Fruit fly (Drosophila melanogaster) whole organism, prepupa: ENCODE data around the gene CG31109.

Source experiments
- CG10631 ChIP-seq: fragments of 200-800 bp; sonication (Bioruptor generic); optimal IDR thresholded peaks from 2 replicates; lab custom pipeline; 2016; ENCODE audit warnings: missing biosample characterization, missing genetic modification characterization
- CG10669 ChIP-seq: fragments of 200-800 bp; sonication (Bioruptor generic); optimal IDR thresholded peaks from 3 replicates; lab custom pipeline; 2018; ENCODE audit warnings: missing biosample characterization, mild to moderate bottlenecking, missing genetic modification characterization, moderate library complexity
- CG11762 ChIP-seq: fragments of 200-800 bp; sonication (Bioruptor generic); optimal IDR thresholded peaks from 3 replicates; lab custom pipeline; 2016; ENCODE audit warnings: missing biosample characterization, missing genetic modification characterization; ENCODE audit not compliant: insufficient read depth
- CG11902 ChIP-seq: fragments of 200-800 bp; sonication (Bioruptor generic); optimal IDR thresholded peaks from 3 replicates; lab custom pipeline; 2016; ENCODE audit warnings: missing biosample characterization, missing genetic modification characterization
- CG1621 ChIP-seq: fragments of 200-800 bp; sonication (Bioruptor generic); optimal IDR thresholded peaks from 3 replicates; lab custom pipeline; 2018; ENCODE audit warnings: missing biosample characterization, mild to moderate bottlenecking, missing genetic modification characterization
- CG32006 ChIP-seq: fragments of 200-800 bp; sonication (Bioruptor generic); optimal IDR thresholded peaks from 3 replicates; lab custom pipeline; 2017; ENCODE audit warnings: missing biosample characterization, mild to moderate bottlenecking, missing genetic modification characterization
- CG3919 ChIP-seq: fragments of 200-800 bp; sonication (Bioruptor generic); optimal IDR thresholded peaks from 3 replicates; lab custom pipeline; 2016; ENCODE audit warnings: missing biosample characterization, missing genetic modification characterization
- CG4318 ChIP-seq: fragments of 200-800 bp; sonication (Bioruptor generic); optimal IDR thresholded peaks from 3 replicates; lab custom pipeline; 2017; ENCODE audit warnings: missing biosample characterization, mild to moderate bottlenecking, missing genetic modification characterization
- CG6163 ChIP-seq: fragments of 200-800 bp; sonication (Bioruptor generic); IDR thresholded peaks from 3 replicates; pipeline ENCODE4 v1.3.6; 2022; ENCODE audit warnings: missing biosample characterization, missing genetic modification characterization
- CG6276 ChIP-seq: fragments of 200-800 bp; sonication (Bioruptor generic); optimal IDR thresholded peaks from 2 replicates; lab custom pipeline; 2017; ENCODE audit warnings: missing biosample characterization, mild to moderate bottlenecking, missing genetic modification characterization
- CG6792 ChIP-seq: fragments of 200-800 bp; sonication (Bioruptor generic); optimal IDR thresholded peaks from 3 replicates; lab custom pipeline; 2016; ENCODE audit warnings: missing biosample characterization, missing genetic modification characterization
- CG6854 ChIP-seq: fragments of 200-800 bp; sonication (Bioruptor generic); optimal IDR thresholded peaks from 2 replicates; lab custom pipeline; 2017; ENCODE audit warnings: missing biosample characterization, mild to moderate bottlenecking, missing genetic modification characterization
- CG7368 ChIP-seq: fragments of 200-800 bp; sonication (Bioruptor generic); optimal IDR thresholded peaks from 3 replicates; lab custom pipeline; 2016; ENCODE audit warnings: missing biosample characterization, missing genetic modification characterization
- CG8319 ChIP-seq: fragments of 200-800 bp; sonication (Bioruptor generic); optimal IDR thresholded peaks from 3 replicates; lab custom pipeline; 2016; ENCODE audit warnings: missing biosample characterization, missing genetic modification characterization
- CG8632 ChIP-seq: fragments of 200-800 bp; sonication (Bioruptor generic); optimal IDR thresholded peaks from 3 replicates; lab custom pipeline; 2016; ENCODE audit warnings: missing biosample characterization, missing genetic modification characterization
- CG9139 ChIP-seq: fragments of 200-800 bp; sonication (Bioruptor generic); optimal IDR thresholded peaks from 3 replicates; lab custom pipeline; 2017; ENCODE audit warnings: missing biosample characterization, mild to moderate bottlenecking, missing genetic modification characterization
- Eip78C ChIP-seq: fragments of 200-800 bp; sonication (Bioruptor generic); peaks from one replicate; lab custom pipeline; 2016; ENCODE audit warnings: missing biosample characterization, missing genetic modification characterization
- Eip93F ChIP-seq: fragments of 200-800 bp; sonication (Bioruptor generic); optimal IDR thresholded peaks from 2 replicates; lab custom pipeline; 2016; ENCODE audit warnings: missing biosample characterization, mild to moderate bottlenecking, missing genetic modification characterization
- Ets21C ChIP-seq: fragments of 200-800 bp; sonication (Bioruptor generic); optimal IDR thresholded peaks from 3 replicates; lab custom pipeline; 2016; ENCODE audit warnings: missing biosample characterization, missing genetic modification characterization
- Ets96B ChIP-seq: fragments of 200-800 bp; optimal IDR thresholded peaks from 2 replicates; lab custom pipeline; 2019; ENCODE audit warnings: missing biosample characterization, mild to moderate bottlenecking, missing genetic modification characterization, moderate library complexity
- Gug ChIP-seq: fragments of 200-800 bp; sonication (Bioruptor generic); IDR thresholded peaks from 2 replicates; pipeline ENCODE4 v1.3.6; 2022; ENCODE audit warnings: missing biosample characterization, missing genetic modification characterization
- Hr38 ChIP-seq: sonication (Bioruptor generic); optimal IDR thresholded peaks from 2 replicates; lab custom pipeline; 2016; ENCODE audit warnings: missing biosample characterization, missing genetic modification characterization
- Hr39 ChIP-seq: fragments of 200-800 bp; sonication (Bioruptor generic); optimal IDR thresholded peaks from 2 replicates; lab custom pipeline; 2016; ENCODE audit warnings: missing biosample characterization, missing genetic modification characterization
- Hr4 ChIP-seq: fragments of 200-800 bp; sonication (Bioruptor generic); optimal IDR thresholded peaks from 3 replicates; lab custom pipeline; 2016; ENCODE audit warnings: missing biosample characterization, missing genetic modification characterization
- Lpt ChIP-seq: fragments of 200-800 bp; sonication (Bioruptor generic); optimal IDR thresholded peaks from 3 replicates; lab custom pipeline; 2016; ENCODE audit warnings: missing biosample characterization, missing genetic modification characterization
- Met ChIP-seq: fragments of 200-800 bp; sonication (Bioruptor generic); optimal IDR thresholded peaks from 3 replicates; lab custom pipeline; 2016; ENCODE audit warnings: missing biosample characterization, missing genetic modification characterization
- OdsH ChIP-seq: fragments of 200-800 bp; sonication (Bioruptor generic); optimal IDR thresholded peaks from 3 replicates; lab custom pipeline; 2016; ENCODE audit warnings: missing biosample characterization, missing genetic modification characterization
- Smox ChIP-seq: fragments of 200-800 bp; sonication (Bioruptor generic); optimal IDR thresholded peaks from 3 replicates; lab custom pipeline; 2016; ENCODE audit warnings: missing biosample characterization, missing genetic modification characterization
- Sox102F ChIP-seq: fragments of 200-800 bp; sonication (Bioruptor generic); optimal IDR thresholded peaks from 2 replicates; lab custom pipeline; 2016; ENCODE audit warnings: missing biosample characterization, mild to moderate bottlenecking, missing genetic modification characterization
- Sox15 ChIP-seq: fragments of 200-800 bp; sonication (Bioruptor generic); optimal IDR thresholded peaks from 3 replicates; lab custom pipeline; 2016; ENCODE audit warnings: missing biosample characterization, missing genetic modification characterization
- cyc ChIP-seq: fragments of 200-800 bp; sonication (Bioruptor generic); optimal IDR thresholded peaks from 3 replicates; lab custom pipeline; 2016; ENCODE audit warnings: missing biosample characterization, missing genetic modification characterization
- dac ChIP-seq: fragments of 200-800 bp; sonication (Bioruptor generic); optimal IDR thresholded peaks from 2 replicates; lab custom pipeline; 2017; ENCODE audit warnings: missing biosample characterization, mild to moderate bottlenecking, missing genetic modification characterization
- dsx ChIP-seq: fragments of 200-800 bp; optimal IDR thresholded peaks from 3 replicates; lab custom pipeline; 2019; ENCODE audit warnings: missing biosample characterization, mild to moderate bottlenecking, missing genetic modification characterization, moderate library complexity; ENCODE audit not compliant: poor library complexity, severe bottlenecking
- eg ChIP-seq: fragments of 200-800 bp; sonication (Bioruptor generic); IDR thresholded peaks from 3 replicates; pipeline ENCODE4 v1.3.6; 2022; ENCODE audit warnings: missing biosample characterization, missing genetic modification characterization
- fd85E ChIP-seq: fragments of 200-800 bp; sonication (Bioruptor generic); optimal IDR thresholded peaks from 3 replicates; lab custom pipeline; 2016; ENCODE audit warnings: missing biosample characterization, missing genetic modification characterization
- fkh ChIP-seq: fragments of 200-800 bp; sonication (Bioruptor generic); optimal IDR thresholded peaks from 3 replicates; lab custom pipeline; 2017; ENCODE audit warnings: missing biosample characterization, mild to moderate bottlenecking, missing genetic modification characterization, moderate library complexity
- net ChIP-seq: fragments of 200-800 bp; sonication (Bioruptor generic); optimal IDR thresholded peaks from 3 replicates; lab custom pipeline; 2016; ENCODE audit warnings: missing biosample characterization, missing genetic modification characterization
- pdm3 ChIP-seq: fragments of 200-800 bp; sonication (Bioruptor generic); optimal IDR thresholded peaks from 3 replicates; lab custom pipeline; 2016; ENCODE audit warnings: missing biosample characterization, missing genetic modification characterization
- salr ChIP-seq, 2 experiments: fragments of 200-800 bp; sonication (Bioruptor generic); optimal IDR thresholded peaks; 3 replicates each; lab custom pipeline; 2016 to 2018; ENCODE audit warnings: missing biosample characterization in 2 of 2, missing genetic modification characterization in 2 of 2, mild to moderate bottlenecking in 1 of 2
- svp ChIP-seq: fragments of 200-800 bp; sonication (Bioruptor generic); peaks from one replicate; lab custom pipeline; 2016; ENCODE audit warnings: missing biosample characterization, missing genetic modification characterization
- vri ChIP-seq: fragments of 200-800 bp; sonication (Bioruptor generic); optimal IDR thresholded peaks from 3 replicates; lab custom pipeline; 2016; ENCODE audit warnings: missing biosample characterization, mild to moderate bottlenecking, missing genetic modification characterization

The CG31109 gene

dm6 chr3R:25009745-25010446 is 44.6 kb downstream of the CG31109 start (continued):
- TF ChIP-seq vri (GFP tag; lab: Kevin White, UChicago) (no peak), CG8319 (GFP tag; lab: Kevin White, UChicago) (peak; percentile 33), Ets21C (peak; percentile 37), fd85E (GFP tag; lab: Kevin White, UChicago) (no peak), CG10669 (GFP tag; lab: Kevin White, UChicago) (peak; percentile 84), Hr4 (GFP tag; lab: Kevin White, UChicago) (peak; percentile 93), CG32006 (GFP tag; lab: Kevin White, UChicago) (peak; percentile 95), Met (GFP tag; lab: Kevin White, UChicago) (peak; percentile 69), CG9139 (peak; percentile 71), Smox (GFP tag; lab: Kevin White, UChicago) (peak; percentile 49), CG4318 (GFP tag; lab: Kevin White, UChicago) (peak; percentile 89), svp (GFP tag; lab: Kevin White, UChicago) (peak; percentile 83), Gug (GFP tag; lab: Robert Waterston, UW) (peak; percentile 89), dsx (peak; percentile 78), Eip78C (GFP tag; lab: Kevin White, UChicago) (peak; percentile 95), CG7368 (GFP tag; lab: Kevin White, UChicago) (peak; percentile 74), Sox15 (GFP tag; lab: Kevin White, UChicago) (peak; percentile 52), CG8632 (peak; percentile 55), OdsH (GFP tag; lab: Kevin White, UChicago) (peak; percentile 84), Hr39 (GFP tag; lab: Kevin White, UChicago) (peak; percentile 69), fkh (GFP tag; lab: Kevin White, UChicago) (no peak), eg (GFP tag; lab: Robert Waterston, UW) (peak; percentile 94), CG6276 (GFP tag; lab: Kevin White, UChicago) (peak; percentile 94), salr (GFP tag; optimal IDR thresholded peaks at IDR 0.05; lab: Kevin White, UChicago) (peak; percentile 82 to 88), CG6163 (GFP tag; lab: Robert Waterston, UW) (peak; percentile 95), CG11762 (GFP tag; lab: Kevin White, UChicago) (peak; percentile 84), Ets96B (tag; lab: Kevin White, UChicago) (peak; percentile 85), Lpt (GFP tag; lab: Kevin White, UChicago) (peak; percentile 89), Sox102F (GFP tag; lab: Kevin White, UChicago) (peak; percentile 57), CG11902 (GFP tag; lab: Kevin White, UChicago) (peak; percentile 44), Eip93F (GFP tag; lab: Kevin White, UChicago) (no peak), CG6854 (GFP tag; lab: Kevin White, UChicago) (peak; percentile 13), cyc (GFP tag; lab: Kevin White, UChicago) (peak; percentile 68), Hr38 (GFP tag; lab: Kevin White, UChicago) (peak; percentile 20), CG3919 (GFP tag; lab: Kevin White, UChicago) (peak; percentile 94), pdm3 (GFP tag; lab: Kevin White, UChicago) (peak; percentile 82), net (GFP tag; lab: Kevin White, UChicago) (peak; percentile 85)

dm6 chr3R:25005748-25006147 is 48.7 kb downstream of the CG31109 start:
- TF ChIP-seq CG10669 (GFP tag; lab: Kevin White, UChicago) (no peak), CG1621 (tag; lab: Kevin White, UChicago) (no peak), Sox15 (GFP tag; lab: Kevin White, UChicago) (no peak), dac (GFP tag; lab: Kevin White, UChicago) (no peak), CG9139 (no peak), OdsH (GFP tag; lab: Kevin White, UChicago) (no peak), CG6792 (GFP tag; lab: Kevin White, UChicago) (no peak), fkh (GFP tag; lab: Kevin White, UChicago) (no peak), CG6276 (GFP tag; lab: Kevin White, UChicago) (no peak), Lpt (GFP tag; lab: Kevin White, UChicago) (no peak), CG32006 (GFP tag; lab: Kevin White, UChicago) (no peak), cyc (GFP tag; lab: Kevin White, UChicago) (no peak), CG10631 (GFP tag; lab: Kevin White, UChicago) (no peak)
